Worm (Caenorhabditis elegans) whole organism, L1 larva: Measurements from ENCODE around the gene emb-1.

Experiments
- C04F5.9 ChIP-seq: sonication (generic microtip); optimal IDR thresholded peaks from 2 replicates; lab custom pipeline; 2016; ENCODE audit warnings: missing genetic modification characterization, missing compliant biosample characterization
- C16A3.4 ChIP-seq: fragments of 150-350 bp; optimal IDR thresholded peaks from 2 replicates; lab custom pipeline; 2014; ENCODE audit warnings: missing biosample characterization, missing genetic modification characterization
- F16B12.6 ChIP-seq: fragments of 150-350 bp; optimal IDR thresholded peaks from 2 replicates; lab custom pipeline; 2014; ENCODE audit warnings: missing biosample characterization, missing genetic modification characterization
- Y116A8C.19 ChIP-seq: sonication (generic microtip); optimal IDR thresholded peaks from 2 replicates; lab custom pipeline; 2016; ENCODE audit warnings: missing compliant biosample characterization, missing genetic modification characterization, borderline replicate concordance
- alr-1 ChIP-seq: fragments of 200-800 bp; sonication (Bioruptor generic); optimal IDR thresholded peaks from 2 replicates; lab custom pipeline; 2018; ENCODE audit warnings: borderline replicate concordance, mild to moderate bottlenecking, missing genetic modification characterization, missing compliant biosample characterization
- blmp-1 ChIP-seq: fragments of 150-350 bp; optimal IDR thresholded peaks from 2 replicates; lab custom pipeline; 2014; ENCODE audit warnings: missing biosample characterization, missing genetic modification characterization
- ceh-88 ChIP-seq: fragments of 200-800 bp; sonication (Bioruptor generic); IDR thresholded peaks from 2 replicates; pipeline ENCODE4 v1.3.6; 2022; ENCODE audit warnings: missing genetic modification characterization, missing compliant biosample characterization
- dpl-1 ChIP-seq, 3 experiments: fragments of 150-350 bp in 2 of 3; sonication (generic microtip) in 1 of 3; optimal IDR thresholded peaks; 2 replicates each; lab custom pipeline; 2014 to 2017; ENCODE audit warnings: missing biosample characterization in 3 of 3, missing genetic modification characterization in 3 of 3, missing genetic modification reagents in 3 of 3
- efl-1 ChIP-seq, 4 experiments: fragments of 150-350 bp; optimal IDR thresholded peaks in 3 of 4; peaks in 1 of 4; 1 replicate in 1 of 4; 2 replicates in 3 of 4; lab custom pipeline; 2014; ENCODE audit warnings: missing biosample characterization in 2 of 4, missing genetic modification characterization in 2 of 4, missing genetic modification reagents in 2 of 4
- elt-2 ChIP-seq: sonication (generic microtip); optimal IDR thresholded peaks from 2 replicates; lab custom pipeline; 2016; ENCODE audit warnings: missing genetic modification characterization, mild to moderate bottlenecking, inconsistent platforms, missing compliant biosample characterization, missing genetic modification reagents
- fkh-4 ChIP-seq: sonication (generic microtip); optimal IDR thresholded peaks from 2 replicates; lab custom pipeline; 2016; ENCODE audit warnings: missing compliant biosample characterization, missing genetic modification characterization, borderline replicate concordance
- fos-1 ChIP-seq: fragments of 150-350 bp; optimal IDR thresholded peaks from 2 replicates; lab custom pipeline; 2014; ENCODE audit warnings: missing biosample characterization, missing genetic modification characterization
- hpl-2 ChIP-seq: fragments of 150-350 bp; optimal IDR thresholded peaks from 2 replicates; lab custom pipeline; 2014; ENCODE audit warnings: missing biosample characterization, missing genetic modification reagents, missing genetic modification characterization
- irx-1 ChIP-seq: sonication (generic microtip); optimal IDR thresholded peaks from 2 replicates; lab custom pipeline; 2016; ENCODE audit warnings: missing genetic modification characterization, missing compliant biosample characterization
- isw-1 ChIP-seq: fragments of 200-800 bp; sonication (Bioruptor generic); IDR thresholded peaks from 2 replicates; pipeline ENCODE4 v1.3.6; 2022; ENCODE audit warnings: missing genetic modification characterization, missing compliant biosample characterization
- jun-1 ChIP-seq: fragments of 150-350 bp; optimal IDR thresholded peaks from 2 replicates; lab custom pipeline; 2014; ENCODE audit warnings: missing biosample characterization, missing genetic modification reagents, missing genetic modification characterization
- lin-35 ChIP-seq, 2 experiments: fragments of 150-350 bp; optimal IDR thresholded peaks; 2 replicates each; lab custom pipeline; 2014; ENCODE audit warnings: missing biosample characterization in 2 of 2, missing genetic modification characterization in 2 of 2, missing genetic modification reagents in 2 of 2
- lir-3 ChIP-seq: sonication (generic microtip); optimal IDR thresholded peaks from 2 replicates; lab custom pipeline; 2016; ENCODE audit warnings: mild to moderate bottlenecking, missing genetic modification characterization, moderate library complexity, missing compliant biosample characterization; ENCODE audit not compliant: poor library complexity
- lsy-2 ChIP-seq, 2 experiments: fragments of 150-350 bp; optimal IDR thresholded peaks; 2 replicates each; lab custom pipeline; 2014; ENCODE audit warnings: missing biosample characterization in 2 of 2, missing genetic modification characterization in 2 of 2
- mef-2 ChIP-seq: fragments of 150-350 bp; optimal IDR thresholded peaks from 2 replicates; lab custom pipeline; 2014; ENCODE audit warnings: missing biosample characterization, missing genetic modification characterization
- nhr-12 ChIP-seq: sonication (generic microtip); optimal IDR thresholded peaks from 2 replicates; lab custom pipeline; 2017; ENCODE audit warnings: missing biosample characterization, missing genetic modification characterization
- nhr-20 ChIP-seq: sonication (generic microtip); optimal IDR thresholded peaks from 2 replicates; lab custom pipeline; 2016; ENCODE audit warnings: mild to moderate bottlenecking, missing genetic modification characterization, missing compliant biosample characterization
- nhr-28 ChIP-seq: fragments of 150-350 bp; optimal IDR thresholded peaks from 2 replicates; lab custom pipeline; 2014; ENCODE audit warnings: missing biosample characterization, missing genetic modification characterization
- nhr-47 ChIP-seq: sonication (generic microtip); optimal IDR thresholded peaks from 2 replicates; lab custom pipeline; 2016; ENCODE audit warnings: mild to moderate bottlenecking, missing genetic modification characterization, moderate library complexity, missing compliant biosample characterization
- nhr-76 ChIP-seq: sonication (generic microtip); optimal IDR thresholded peaks from 2 replicates; lab custom pipeline; 2017; ENCODE audit warnings: missing biosample characterization, missing genetic modification characterization
- nhr-77 ChIP-seq: fragments of 150-350 bp; optimal IDR thresholded peaks from 2 replicates; lab custom pipeline; 2014; ENCODE audit warnings: missing biosample characterization, missing genetic modification characterization
- nhr-85 ChIP-seq: sonication (generic microtip); peaks from one replicate; lab custom pipeline; 2016; ENCODE audit warnings: missing genetic modification characterization, inconsistent platforms, missing compliant biosample characterization
- nhr-90 ChIP-seq: sonication (generic microtip); optimal IDR thresholded peaks from 2 replicates; lab custom pipeline; 2016; ENCODE audit warnings: mild to moderate bottlenecking, missing genetic modification characterization, missing compliant biosample characterization; ENCODE audit not compliant: poor library complexity
- pag-3 ChIP-seq: sonication (generic microtip); optimal IDR thresholded peaks from 2 replicates; lab custom pipeline; 2017; ENCODE audit warnings: missing genetic modification characterization, mild to moderate bottlenecking, missing compliant biosample characterization, antibody characterized with exemption, borderline replicate concordance; ENCODE audit not compliant: insufficient read depth
- sup-37 ChIP-seq: fragments of 200-800 bp; sonication (Bioruptor generic); optimal IDR thresholded peaks from 2 replicates; lab custom pipeline; 2018; ENCODE audit warnings: mild to moderate bottlenecking, missing genetic modification characterization, missing compliant biosample characterization
- swsn-7 ChIP-seq: sonication (generic microtip); optimal IDR thresholded peaks from 2 replicates; lab custom pipeline; 2016; ENCODE audit warnings: missing genetic modification characterization, missing compliant biosample characterization
- tbx-2 ChIP-seq: sonication (generic microtip); optimal IDR thresholded peaks from 2 replicates; lab custom pipeline; 2016; ENCODE audit warnings: missing genetic modification characterization, missing compliant biosample characterization
- tlp-1 ChIP-seq: fragments of 150-350 bp; optimal IDR thresholded peaks from 2 replicates; lab custom pipeline; 2014; ENCODE audit warnings: missing biosample characterization, missing genetic modification characterization
- unc-130 ChIP-seq: fragments of 150-350 bp; optimal IDR thresholded peaks from 2 replicates; lab custom pipeline; 2017; ENCODE audit warnings: missing biosample characterization, missing genetic modification characterization, inconsistent platforms
- unc-62 ChIP-seq: fragments of 150-350 bp; optimal IDR thresholded peaks from 2 replicates; lab custom pipeline; 2014; ENCODE audit warnings: missing biosample characterization, missing genetic modification reagents, missing genetic modification characterization
- unc-86 ChIP-seq: sonication (generic microtip); optimal IDR thresholded peaks from 2 replicates; lab custom pipeline; 2016; ENCODE audit warnings: missing genetic modification characterization, missing compliant biosample characterization
- vab-15 ChIP-seq: sonication (generic microtip); optimal IDR thresholded peaks from 2 replicates; lab custom pipeline; 2017; ENCODE audit warnings: missing genotype, mild to moderate bottlenecking, missing genetic modification characterization, missing compliant biosample characterization
- zip-4 ChIP-seq: fragments of 200-800 bp; sonication (Bioruptor generic); optimal IDR thresholded peaks from 2 replicates; lab custom pipeline; 2018; ENCODE audit warnings: mild to moderate bottlenecking, missing genetic modification characterization, moderate library complexity, missing compliant biosample characterization

The emb-1 gene

ce11 chrIII:5172470-5172869 is 769 bp upstream of the emb-1 start, which contains the start of gene K10D2.5 (continued):
- TF ChIP-seq pag-3 (peak; percentile 18), lir-3 (tag; lab: Kevin White, UChicago) (peak; percentile 98), tlp-1 (tag; lab: Kevin White, UChicago) (no peak), isw-1 (GFP tag; lab: Robert Waterston, UW) (peak; percentile 97), nhr-85 (peak; percentile 95), zip-4 (GFP tag; lab: Kevin White, UChicago) (peak; percentile 50), nhr-47 (tag; lab: Kevin White, UChicago) (peak; percentile 96), C16A3.4 (tag; lab: Kevin White, UChicago) (peak; percentile 94), lin-35 (GFP tag; optimal IDR thresholded peaks at IDR 0.05; lab: Kevin White, UChicago) (peak; percentile 87 to 92), fos-1 (tag; lab: Kevin White, UChicago) (peak; percentile 82), irx-1 (tag; lab: Kevin White, UChicago) (peak; percentile 93), nhr-12 (tag; lab: Kevin White, UChicago) (no peak), lsy-2 (tag; optimal IDR thresholded peaks at IDR 0.05; lab: Kevin White, UChicago) (peak; percentile 91 to 93), unc-86 (peak; percentile 91), ceh-88 (GFP tag; lab: Robert Waterston, UW) (peak; percentile 81), nhr-20 (tag; lab: Kevin White, UChicago) (peak; percentile 94), mef-2 (tag; lab: Kevin White, UChicago) (peak; percentile 81), dpl-1 (GFP tag; optimal IDR thresholded peaks at IDR 0.05; lab: Kevin White, UChicago) (peak; percentile 85 to 88 (median 88)), Y116A8C.19 (tag; lab: Kevin White, UChicago) (peak; percentile 84), nhr-76 (tag; lab: Kevin White, UChicago) (no peak), fkh-4 (tag; lab: Kevin White, UChicago) (peak; percentile 92), nhr-77 (tag; lab: Kevin White, UChicago) (peak; percentile 89), nhr-28 (tag; lab: Kevin White, UChicago) (no peak), nhr-90 (tag; lab: Kevin White, UChicago) (peak; percentile 96), swsn-7 (tag; lab: Kevin White, UChicago) (peak; percentile 92), hpl-2 (GFP tag; lab: Kevin White, UChicago) (peak; percentile 83), C04F5.9 (tag; lab: Kevin White, UChicago) (peak; percentile 94), tbx-2 (peak; percentile 96), alr-1 (tag; lab: Kevin White, UChicago) (no peak), F16B12.6 (peak; percentile 73), elt-2 (peak; percentile 51), unc-130 (tag; lab: Kevin White, UChicago) (peak; percentile 90)

ce11 chrIII:5173622-5174021 is 383 bp downstream of the emb-1 start, which contains the start of gene cid-1:
Gene cid-1 (plus strand): TSS chrIII:5173922.
- TF ChIP-seq unc-62 (GFP tag; lab: Kevin White, UChicago) (no peak), sup-37 (GFP tag; lab: Kevin White, UChicago) (no peak), hpl-2 (GFP tag; lab: Kevin White, UChicago) (no peak), jun-1 (tag; lab: Kevin White, UChicago) (no peak), vab-15 (tag; lab: Kevin White, UChicago) (no peak), blmp-1 (tag; lab: Kevin White, UChicago) (no peak), nhr-90 (tag; lab: Kevin White, UChicago) (no peak), nhr-77 (tag; lab: Kevin White, UChicago) (no peak), nhr-28 (tag; lab: Kevin White, UChicago) (no peak)
- TF ChIP-seq, all 84 proteins: peak for 0

DNA sequence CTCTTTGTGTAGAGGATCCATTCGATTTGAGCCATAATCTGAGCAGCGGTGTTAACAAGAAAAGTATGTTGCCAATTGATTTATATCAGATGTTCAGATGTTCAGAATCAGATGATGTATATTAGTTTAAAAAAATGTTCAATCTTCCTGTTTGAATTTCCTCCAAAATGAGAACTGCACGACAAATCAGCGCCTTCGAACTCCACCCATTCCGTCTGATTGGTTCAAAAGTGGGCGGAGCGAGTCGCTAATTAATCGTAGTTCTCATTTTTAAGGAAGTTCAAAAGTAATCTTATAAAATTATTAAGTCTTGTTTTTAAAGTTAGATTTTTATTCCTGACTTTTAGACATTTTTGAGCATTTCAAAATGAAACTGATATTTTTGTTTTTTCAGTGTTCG is 5.9 kb downstream of the emb-1 start:
- TF ChIP-seq efl-1 (optimal IDR thresholded peaks at IDR 0.05; lab: Kevin White, UChicago) (peak in 1 of 2 experiments; percentile 3), efl-1 (GFP tag; optimal IDR thresholded peaks at IDR 0.05 in 1 of 2; lab: Kevin White, UChicago) (peak in 1 of 2 experiments; percentile 10), C04F5.9 (tag; lab: Kevin White, UChicago) (no peak)
